Worm (Caenorhabditis elegans): ENCODE measurements around the gene lge-1.
A peak's percentile ranks its signal among the peaks of the same experiment; 100 is the strongest.

lge-1 gene

ce11 chrX:10966251-10966650 is at the start of gene lge-1:
Gene lge-1 (plus strand): TSS chrX:10966551.
- TF ChIP-seq fax-1 (tag; optimal IDR thresholded peaks at IDR 0.05) (no peak), C08G9.2 (tag; optimal IDR thresholded peaks at IDR 0.05) (no peak), ztf-16 (tag; optimal IDR thresholded peaks at IDR 0.05) (no peak), ceh-48 (tag; optimal IDR thresholded peaks at IDR 0.05) (no peak)

ce11 chrX:10919613-10920012 is 46.7 kb upstream of the lge-1 start, which contains the start of gene nstp-9:
Gene nstp-9 (minus strand): TSS chrX:10919713.
- TF ChIP-seq Y22D7AL.16 (tag; optimal IDR thresholded peaks at IDR 0.05), result no peak
- no peak for TF ChIP-seq madf-2 (tag; optimal IDR thresholded peaks at IDR 0.05)
- no peak for TF ChIP-seq dve-1 (tag; optimal IDR thresholded peaks at IDR 0.05)
- TF ChIP-seq ceh-14 (tag; optimal IDR thresholded peaks at IDR 0.05), result no peak
- no peak for TF ChIP-seq pha-2 (tag; optimal IDR thresholded peaks at IDR 0.05)
- no peak for TF ChIP-seq ceh-2 (tag; optimal IDR thresholded peaks at IDR 0.05)
- no peak for TF ChIP-seq odd-2 (tag; optimal IDR thresholded peaks at IDR 0.05)
- TF ChIP-seq elt-2 (tag; optimal IDR thresholded peaks at IDR 0.05), result no peak
- no peak for TF ChIP-seq hlh-30 (tag; optimal IDR thresholded peaks at IDR 0.05; ENCODE audit: insufficient read depth)
- no peak for TF ChIP-seq eyg-1 (tag; optimal IDR thresholded peaks at IDR 0.05)
- no peak for TF ChIP-seq tbx-7 (tag; optimal IDR thresholded peaks at IDR 0.05)
- TF ChIP-seq fkh-6 (tag; optimal IDR thresholded peaks at IDR 0.05), result no peak
- no peak for TF ChIP-seq unc-55 (GFP tag; optimal IDR thresholded peaks at IDR 0.05)

ce11 chrX:10924031-10924430 is 42.3 kb upstream of the lge-1 start:
- TF ChIP-seq tbx-7 (tag; optimal IDR thresholded peaks at IDR 0.05) (no peak), pha-4 (tag; optimal IDR thresholded peaks at IDR 0.05) (no peak), ceh-6 (GFP tag; optimal IDR thresholded peaks at IDR 0.05) (no peak), hlh-30 (tag; optimal IDR thresholded peaks at IDR 0.05; ENCODE audit: insufficient read depth) (no peak), ceh-45 (GFP tag; IDR thresholded peaks at IDR 0.05) (no peak), npax-4 (tag; optimal IDR thresholded peaks at IDR 0.05) (no peak), F13H6.1 (tag; optimal IDR thresholded peaks at IDR 0.05) (no peak), pax-1 (tag; optimal IDR thresholded peaks at IDR 0.05) (no peak), ceh-14 (tag; optimal IDR thresholded peaks at IDR 0.05) (no peak), hlh-15 (tag; optimal IDR thresholded peaks at IDR 0.05) (no peak), ceh-9 (tag; optimal IDR thresholded peaks at IDR 0.05) (no peak), ref-2 (tag; optimal IDR thresholded peaks at IDR 0.05) (no peak), ceh-2 (tag; optimal IDR thresholded peaks at IDR 0.05) (no peak), ceh-30 (tag; optimal IDR thresholded peaks at IDR 0.05) (no peak), K09A11.1 (tag; optimal IDR thresholded peaks at IDR 0.05; ENCODE audit: insufficient read depth) (no peak), ztf-16 (tag; optimal IDR thresholded peaks at IDR 0.05) (no peak)

- TF ChIP-seq K02D7.2 (tag; optimal IDR thresholded peaks at IDR 0.05) (no peak), hlh-6 (tag; optimal IDR thresholded peaks at IDR 0.05) (no peak), gmeb-2 (tag; optimal IDR thresholded peaks at IDR 0.05) (no peak), pha-4 (tag; optimal IDR thresholded peaks at IDR 0.05) (no peak), pag-3 (tag; optimal IDR thresholded peaks at IDR 0.05; ENCODE audit: borderline replicate concordance) (no peak), ets-4 (tag; optimal IDR thresholded peaks at IDR 0.05) (no peak), hlh-8 (tag; optimal IDR thresholded peaks at IDR 0.05) (no peak), sdc-2 (tag; optimal IDR thresholded peaks at IDR 0.05) (peak; percentile 14), tbx-2 (tag; optimal IDR thresholded peaks at IDR 0.05) (peak; percentile 48), ceh-34 (tag; optimal IDR thresholded peaks at IDR 0.05) (no peak), hlh-13 (GFP tag; optimal IDR thresholded peaks at IDR 0.05) (no peak), pros-1 (tag; optimal IDR thresholded peaks at IDR 0.05) (no peak), pqm-1 (tag; optimal IDR thresholded peaks at IDR 0.05) (no peak)
Measured at ce11 chrX:10927136-10927535, 39.2 kb upstream of the lge-1 start.

All from whole organism, late embryonic.